Fruit fly (Drosophila melanogaster) whole organism: ENCODE measurements around the gene RpL7-like.

Experiments used
- CG8478 ChIP-seq: fragments of >200 bp; optimal IDR thresholded peaks from 2 replicates; lab custom pipeline; 2018; ENCODE audit warnings: inconsistent platforms
- EcR ChIP-seq, 2 experiments: fragments of >200 bp; optimal IDR thresholded peaks; 2 replicates each; lab custom pipeline; 2017; ENCODE audit warnings: missing biosample characterization in 2 of 2, missing genetic modification characterization in 2 of 2, missing genetic modification reagents in 2 of 2
- pan ChIP-seq: fragments of >200 bp; optimal IDR thresholded peaks from 2 replicates; lab custom pipeline; 2017
- psq ChIP-seq: fragments of >200 bp; optimal IDR thresholded peaks from 2 replicates; lab custom pipeline; 2017
- usp ChIP-seq: fragments of >200 bp; optimal IDR thresholded peaks from 2 replicates; lab custom pipeline; 2017; ENCODE audit warnings: missing biosample characterization, missing genetic modification characterization, mixed read lengths

dm6 chr2L:12065683-12066386 is 9.7 kb downstream of the RpL7-like start:
- TF ChIP-seq psq, result no peak
- TF ChIP-seq EcR (GFP tag; optimal IDR thresholded peaks at IDR 0.05; lab: Kevin White, UChicago), result no peak
- TF ChIP-seq usp (GFP tag; lab: Kevin White, UChicago), result no peak
- TF ChIP-seq pan, result no peak
- TF ChIP-seq CG8478 (lab: Kevin White, UChicago), result no peak
